Fruit fly (Drosophila melanogaster) whole organism, embryonic: ENCODE results near the gene CG9117.

ENCODE experiments used
- CG11398 ChIP-seq: fragments of 200-800 bp; sonication (Bioruptor generic); optimal IDR thresholded peaks from 2 replicates; lab custom pipeline; 2016; ENCODE audit warnings: missing biosample characterization, missing genetic modification characterization
- CG18619 ChIP-seq: fragments of 200-800 bp; sonication (Bioruptor generic); optimal IDR thresholded peaks from 3 replicates; lab custom pipeline; 2017; ENCODE audit warnings: missing biosample characterization, mild to moderate bottlenecking, missing genetic modification characterization
- CG31441 ChIP-seq: fragments of 200-800 bp; sonication (Bioruptor generic); IDR thresholded peaks from 2 replicates; pipeline ENCODE4 v1.3.6; 2022; ENCODE audit warnings: missing biosample characterization, missing genetic modification characterization
- CG7745 ChIP-seq: fragments of 200-800 bp; sonication (Bioruptor generic); optimal IDR thresholded peaks from 2 replicates; lab custom pipeline; 2018; ENCODE audit warnings: missing biosample characterization, mild to moderate bottlenecking, missing genetic modification characterization, moderate library complexity
- Dek ChIP-seq: fragments of 200-800 bp; sonication (Bioruptor generic); optimal IDR thresholded peaks from 3 replicates; lab custom pipeline; 2019; ENCODE audit warnings: missing biosample characterization, mild to moderate bottlenecking, missing genetic modification characterization, moderate library complexity
- Dref ChIP-seq: fragments of 200-800 bp; sonication (Bioruptor generic); IDR thresholded peaks from 2 replicates; pipeline ENCODE4 v1.3.6; 2022; ENCODE audit warnings: missing biosample characterization, missing genetic modification characterization
- Fer3 ChIP-seq: fragments of 200-800 bp; sonication (Bioruptor generic); optimal IDR thresholded peaks from 2 replicates; lab custom pipeline; 2018; ENCODE audit warnings: missing biosample characterization, mild to moderate bottlenecking, missing genetic modification characterization, moderate library complexity
- Hr3 ChIP-seq: fragments of 200-800 bp; sonication (Bioruptor generic); optimal IDR thresholded peaks from 3 replicates; lab custom pipeline; 2016; ENCODE audit warnings: missing biosample characterization, missing genetic modification characterization
- bcd ChIP-seq: fragments of 200-800 bp; sonication (Bioruptor generic); optimal IDR thresholded peaks from 2 replicates; lab custom pipeline; 2017; ENCODE audit warnings: missing biosample characterization, mild to moderate bottlenecking, missing genetic modification characterization
- gem ChIP-seq: fragments of 200-800 bp; sonication (Bioruptor generic); optimal IDR thresholded peaks from 2 replicates; lab custom pipeline; 2019; ENCODE audit warnings: missing biosample characterization, mild to moderate bottlenecking, missing genetic modification characterization, moderate library complexity
- lilli ChIP-seq: fragments of 200-800 bp; sonication (Bioruptor generic); optimal IDR thresholded peaks from 3 replicates; lab custom pipeline; 2016; ENCODE audit warnings: missing biosample characterization, missing genetic modification characterization
- ranshi ChIP-seq: fragments of 200-800 bp; sonication (Bioruptor generic); IDR thresholded peaks from 2 replicates; pipeline ENCODE4 v1.3.6; 2022; ENCODE audit warnings: missing biosample characterization, missing genetic modification characterization
- sr ChIP-seq: fragments of 200-800 bp; sonication (Bioruptor generic); IDR thresholded peaks from 3 replicates; pipeline ENCODE4 v1.3.6; 2022; ENCODE audit warnings: missing biosample characterization, missing genetic modification characterization

DNA sequence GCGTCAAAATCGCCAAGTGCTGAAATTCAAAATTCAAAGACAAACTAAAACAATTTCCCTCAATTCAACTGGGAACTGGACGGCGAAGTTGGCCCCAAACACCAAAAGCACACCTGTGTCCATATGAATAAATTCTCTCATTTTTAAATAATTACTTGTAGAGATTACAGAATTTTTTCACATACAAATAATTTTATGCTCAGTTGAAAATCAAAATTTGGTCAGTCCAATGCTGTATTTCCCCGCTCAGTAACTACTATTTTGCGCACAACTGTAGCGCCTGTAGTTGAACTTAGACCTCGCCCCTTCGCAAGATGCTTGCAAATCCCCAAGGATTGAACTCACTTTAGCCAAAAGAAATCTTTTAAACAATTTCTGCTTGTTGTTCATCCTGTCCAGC, 9.0 kb downstream of the CG9117 start:
- TF ChIP-seq gem (tag; lab: Kevin White, UChicago) (no peak), CG11398 (GFP tag; lab: Kevin White, UChicago) (no peak), CG31441 (GFP tag; lab: Robert Waterston, UW) (no peak), bcd (GFP tag; lab: Kevin White, UChicago) (no peak), Hr3 (GFP tag; lab: Kevin White, UChicago) (no peak), ranshi (GFP tag; lab: Robert Waterston, UW) (no peak; the same call in 1 of the 2 replicates), CG7745 (tag; lab: Kevin White, UChicago) (no peak), CG18619 (GFP tag; lab: Kevin White, UChicago) (no peak), sr (GFP tag; lab: Robert Waterston, UW) (no peak), lilli (GFP tag; lab: Kevin White, UChicago) (no peak), Fer3 (no peak), Dek (tag; lab: Kevin White, UChicago) (no peak), Dref (no peak)
